Fruit fly (Drosophila melanogaster) whole organism, pupa: ENCODE measurements around the gene CG11309.

ENCODE experiments used
- CG13204 ChIP-seq: fragments of 200-800 bp; sonication (Bioruptor generic); optimal IDR thresholded peaks from 2 replicates; lab custom pipeline; 2018; ENCODE audit warnings: missing biosample characterization, mild to moderate bottlenecking, missing genetic modification characterization, moderate library complexity
- CG15710 ChIP-seq: fragments of 200-800 bp; sonication (Bioruptor generic); optimal IDR thresholded peaks from 2 replicates; lab custom pipeline; 2018; ENCODE audit warnings: missing biosample characterization, mild to moderate bottlenecking, missing genetic modification characterization, moderate library complexity
- CG34367 ChIP-seq: fragments of 200-800 bp; sonication (Bioruptor generic); optimal IDR thresholded peaks from 2 replicates; lab custom pipeline; 2018; ENCODE audit warnings: missing biosample characterization, mild to moderate bottlenecking, missing genetic modification characterization
- CG8159 ChIP-seq: fragments of 200-800 bp; sonication (Bioruptor generic); optimal IDR thresholded peaks from 3 replicates; lab custom pipeline; 2018; ENCODE audit warnings: missing biosample characterization, mild to moderate bottlenecking, missing genetic modification characterization, moderate library complexity
- D1 ChIP-seq: fragments of 200-800 bp; sonication (Bioruptor generic); optimal IDR thresholded peaks from 2 replicates; lab custom pipeline; 2018; ENCODE audit warnings: missing biosample characterization, mild to moderate bottlenecking, missing genetic modification characterization, moderate library complexity
- EcR ChIP-seq: fragments of 200-800 bp; sonication (Bioruptor generic); optimal IDR thresholded peaks from 3 replicates; lab custom pipeline; 2019; ENCODE audit warnings: missing biosample characterization, missing genetic modification characterization, mild to moderate bottlenecking, moderate library complexity, missing genetic modification reagents
- Pif1B ChIP-seq: fragments of 200-800 bp; sonication (Bioruptor generic); optimal IDR thresholded peaks from 3 replicates; lab custom pipeline; 2016; ENCODE audit warnings: missing biosample characterization, missing genetic modification characterization
- fd96Ca ChIP-seq: fragments of 200-800 bp; sonication (Bioruptor generic); IDR thresholded peaks from 3 replicates; pipeline ENCODE4 v1.3.6; 2022; ENCODE audit warnings: missing biosample characterization, missing genetic modification characterization
- gl ChIP-seq: fragments of 200-800 bp; sonication (Bioruptor generic); optimal IDR thresholded peaks from 2 replicates; lab custom pipeline; 2018; ENCODE audit warnings: missing biosample characterization, mild to moderate bottlenecking, missing genetic modification characterization

dm6 chr3L:21318474-21318873 lies 14.0 kb upstream of the CG11309 start, which contains the start of gene Rab26:
- TF ChIP-seq Pif1B (GFP tag; lab: Kevin White, UChicago) (no peak), CG34367 (tag; lab: Kevin White, UChicago) (no peak), CG15710 (tag; lab: Kevin White, UChicago) (no peak), fd96Ca (GFP tag; lab: Robert Waterston, UW) (no peak), D1 (tag; lab: Kevin White, UChicago) (no peak), CG13204 (GFP tag; lab: Kevin White, UChicago) (no peak), gl (tag; lab: Kevin White, UChicago) (no peak), CG8159 (tag; lab: Kevin White, UChicago) (no peak), EcR (GFP tag; lab: Kevin White, UChicago) (no peak)
